Worm (Caenorhabditis elegans): ENCODE data around the gene F23H12.5.
A peak's percentile ranks its signal among the peaks of the same experiment; 100 is the strongest.

The F23H12.5 gene

ce11 chrV:12334387-12334786 is 24.1 kb upstream of the F23H12.5 start:
- TF ChIP-seq pag-3 (tag; optimal IDR thresholded peaks at IDR 0.05; ENCODE audit: borderline replicate concordance, insufficient read depth) (no peak), lsy-2 (tag; optimal IDR thresholded peaks at IDR 0.05) (peak in 1 of 2 experiments; percentile 23), fkh-8 (tag; optimal IDR thresholded peaks at IDR 0.05) (no peak), fkh-10 (GFP tag; optimal IDR thresholded peaks at IDR 0.05) (no peak), nhr-71 (tag; optimal IDR thresholded peaks at IDR 0.05) (peak; percentile 57), pqm-1 (tag; optimal IDR thresholded peaks at IDR 0.05) (no peak), C34B4.2 (tag; optimal IDR thresholded peaks at IDR 0.05) (no peak), unc-30 (tag; optimal IDR thresholded peaks at IDR 0.05) (no peak), unc-130 (tag; optimal IDR thresholded peaks at IDR 0.05) (peak; percentile 2), tlp-1 (tag; optimal IDR thresholded peaks at IDR 0.05) (no peak), lin-14 (GFP tag; optimal IDR thresholded peaks at IDR 0.05) (peak; percentile 62), lir-3 (tag; optimal IDR thresholded peaks at IDR 0.05; ENCODE audit: poor library complexity) (no peak), sup-37 (GFP tag; optimal IDR thresholded peaks at IDR 0.05) (no peak), nhr-76 (tag; optimal IDR thresholded peaks at IDR 0.05) (no peak), egl-13 (tag; optimal IDR thresholded peaks at IDR 0.05) (no peak), fos-1 (tag; optimal IDR thresholded peaks at IDR 0.05) (no peak), nhr-19 (GFP tag; conservative IDR thresholded peaks at IDR 0.05) (0 out of 2 replicates have a peak, but pooled peaks have one; percentile 13), rnt-1 (tag; optimal IDR thresholded peaks at IDR 0.05) (peak; percentile 61), hlh-4 (tag; optimal IDR thresholded peaks at IDR 0.05) (no peak)

DNA sequence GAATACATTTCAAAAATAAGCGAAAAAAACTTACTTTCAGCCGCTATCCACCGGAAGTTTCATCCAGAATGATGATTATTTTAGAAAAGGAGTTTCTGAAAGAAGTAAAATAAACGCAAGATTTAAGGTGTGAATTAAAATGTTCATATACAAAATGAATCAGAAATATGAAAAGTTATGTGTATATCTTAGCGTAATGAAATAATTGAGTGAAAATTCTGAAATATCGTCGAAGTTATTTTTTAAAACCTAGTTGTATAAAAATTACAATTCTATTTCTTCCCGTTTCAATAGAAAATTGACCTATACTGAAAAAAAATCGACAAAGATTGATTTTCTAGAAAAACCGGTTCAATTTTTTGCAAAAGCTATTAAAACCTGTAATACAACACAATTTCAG is 20.6 kb upstream of the F23H12.5 start, which contains the start of gene twk-13:
TSS of gene twk-13 (minus strand) at position 101 of the 400 bp plus-strand sequence.
- no peak for TF ChIP-seq unc-30 (tag; optimal IDR thresholded peaks at IDR 0.05)
- TF ChIP-seq nhr-11 (tag; optimal IDR thresholded peaks at IDR 0.05), result no peak
- TF ChIP-seq ceh-8 (GFP tag; optimal IDR thresholded peaks at IDR 0.05), result no peak
- no peak for TF ChIP-seq ceh-63 (GFP tag; optimal IDR thresholded peaks at IDR 0.05)
- no peak for TF ChIP-seq snu-23 (GFP tag; optimal IDR thresholded peaks at IDR 0.05)
- no peak for TF ChIP-seq Y116A8C.19 (tag; optimal IDR thresholded peaks at IDR 0.05; ENCODE audit: borderline replicate concordance)
- TF ChIP-seq skn-1 (tag; optimal IDR thresholded peaks at IDR 0.05), result no peak
- TF ChIP-seq isw-1 (GFP tag; IDR thresholded peaks at IDR 0.05), result no peak
- no peak for TF ChIP-seq egl-27 (tag; optimal IDR thresholded peaks at IDR 0.05)
- TF ChIP-seq unc-86 (tag; optimal IDR thresholded peaks at IDR 0.05), result no peak
- no peak for TF ChIP-seq mab-9 (GFP tag; IDR thresholded peaks at IDR 0.05)
- no peak for TF ChIP-seq lin-14 (GFP tag; optimal IDR thresholded peaks at IDR 0.05)
- no peak for TF ChIP-seq nhr-84 (tag; optimal IDR thresholded peaks at IDR 0.05)
- TF ChIP-seq grh-1 (GFP tag; IDR thresholded peaks at IDR 0.05), result no peak
- no peak for TF ChIP-seq C34B4.2 (tag; optimal IDR thresholded peaks at IDR 0.05)
- TF ChIP-seq ceh-82 (tag; optimal IDR thresholded peaks at IDR 0.05), result no peak

ce11 chrV:12343419-12343969 is 15.0 kb upstream of the F23H12.5 start, which contains the start of gene tomm-20:
TSS of gene tomm-20 (minus strand) at chrV:12343469.
- TF ChIP-seq pqm-1 (tag; optimal IDR thresholded peaks at IDR 0.05) (no peak), unc-30 (tag; optimal IDR thresholded peaks at IDR 0.05) (no peak), pax-3 (tag; optimal IDR thresholded peaks at IDR 0.05) (peak; percentile 95), ztf-11 (tag; optimal IDR thresholded peaks at IDR 0.05) (peak in 1 of 2 experiments; percentile 79), nhr-84 (tag; optimal IDR thresholded peaks at IDR 0.05) (no peak), ceh-88 (GFP tag; IDR thresholded peaks at IDR 0.05) (peak; percentile 59; the same call in 1 of the 2 replicates), F16B12.6 (tag; optimal IDR thresholded peaks at IDR 0.05) (peak; percentile 52), aly-2 (tag; optimal IDR thresholded peaks at IDR 0.05) (peak; percentile 88), nhr-12 (tag; optimal IDR thresholded peaks at IDR 0.05) (no peak), unc-62 (GFP tag; optimal IDR thresholded peaks at IDR 0.05) (no peak), ceh-90 (tag; optimal IDR thresholded peaks at IDR 0.05) (peak; percentile 40), C16A3.4 (tag; optimal IDR thresholded peaks at IDR 0.05) (peak; percentile 96), nhr-71 (tag; optimal IDR thresholded peaks at IDR 0.05) (peak; percentile 97), lin-15B (tag; optimal IDR thresholded peaks at IDR 0.05) (peak; percentile 84), ztf-4 (tag; optimal IDR thresholded peaks at IDR 0.05) (peak; percentile 87), fos-1 (tag; optimal IDR thresholded peaks at IDR 0.05) (peak; percentile 88), tlp-1 (tag; optimal IDR thresholded peaks at IDR 0.05) (no peak), unc-130 (tag; optimal IDR thresholded peaks at IDR 0.05) (peak; percentile 93), C04F5.9 (tag; optimal IDR thresholded peaks at IDR 0.05) (peak; percentile 62), blmp-1 (tag; optimal IDR thresholded peaks at IDR 0.05) (peak; percentile 87), ama-1 (optimal IDR thresholded peaks at IDR 0.05) (peak; percentile 83), lin-14 (GFP tag; optimal IDR thresholded peaks at IDR 0.05) (peak; percentile 95), jun-1 (tag; optimal IDR thresholded peaks at IDR 0.05) (peak; percentile 85), ceh-8 (GFP tag; optimal IDR thresholded peaks at IDR 0.05) (peak; percentile 83), elt-2 (tag; optimal IDR thresholded peaks at IDR 0.05) (peak; percentile 72)
